Worm (Caenorhabditis elegans): ENCODE results near the gene dct-5.

The dct-5 gene

DNA sequence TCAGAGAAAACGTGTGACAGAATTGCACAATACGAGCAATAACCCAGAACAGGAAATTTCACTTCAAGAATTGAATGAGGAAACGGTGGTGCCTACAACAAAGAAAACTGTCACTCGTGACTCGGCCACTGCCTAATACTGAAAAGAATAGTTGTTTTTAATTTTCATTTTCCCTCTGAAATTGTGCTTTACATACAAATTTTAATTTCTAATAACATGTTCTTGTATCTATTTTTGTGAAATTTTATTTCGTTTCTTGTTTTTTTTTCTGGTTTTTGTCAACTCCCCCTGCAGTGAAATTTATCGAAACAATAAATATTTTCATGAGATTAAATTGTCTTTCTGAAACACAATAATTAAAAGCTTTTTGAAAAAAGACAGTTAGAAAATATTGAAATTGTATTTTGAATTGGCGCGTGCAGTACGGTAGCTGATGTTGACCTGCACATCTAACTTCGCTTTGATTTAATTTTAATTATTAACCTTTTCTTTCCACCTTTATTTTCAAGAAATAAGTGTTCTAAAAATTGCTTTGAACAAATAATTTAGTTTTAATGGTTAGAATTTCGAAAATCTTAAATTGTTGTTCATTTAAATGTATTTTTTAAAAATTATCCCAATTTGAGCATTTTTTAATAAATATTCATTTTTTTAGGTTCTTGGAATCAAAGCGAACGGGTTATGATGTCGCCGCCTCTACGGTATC lies 19.1 kb upstream of the dct-5 start, which contains the start of gene daz-1:
Gene daz-1, plus strand, starts transcription at position 656 of the 706 bp plus-strand sequence.
- no peak for TF ChIP-seq sptf-1 (tag; optimal IDR thresholded peaks at IDR 0.05)
- TF ChIP-seq tbx-2 (tag; optimal IDR thresholded peaks at IDR 0.05), result no peak
- no peak for TF ChIP-seq elt-3 (tag; optimal IDR thresholded peaks at IDR 0.05)
- TF ChIP-seq hlh-4 (tag; optimal IDR thresholded peaks at IDR 0.05), result no peak
- TF ChIP-seq lin-39 (tag; optimal IDR thresholded peaks at IDR 0.05), result no peak
- no peak for TF ChIP-seq lin-13 (GFP tag; optimal IDR thresholded peaks at IDR 0.05)
- TF ChIP-seq nhr-77 (tag; optimal IDR thresholded peaks at IDR 0.05), result no peak

- TF ChIP-seq elt-2 (tag; optimal IDR thresholded peaks at IDR 0.05), result no peak
- no peak for TF ChIP-seq C04F5.9 (tag; optimal IDR thresholded peaks at IDR 0.05)
- no peak for TF ChIP-seq unc-130 (tag; optimal IDR thresholded peaks at IDR 0.05)
- no peak for TF ChIP-seq ceh-82 (tag; optimal IDR thresholded peaks at IDR 0.05)
- TF ChIP-seq dsc-1 (tag; optimal IDR thresholded peaks at IDR 0.05), result peak; percentile 56
- no peak for TF ChIP-seq ztf-4 (tag; optimal IDR thresholded peaks at IDR 0.05)
These were observed 16.8 kb upstream of the dct-5 start, which contains the start of gene dhs-5 for ce11 chrII:5453547-5453946. TSS of gene dhs-5 (plus strand) at chrII:5453847.

DNA sequence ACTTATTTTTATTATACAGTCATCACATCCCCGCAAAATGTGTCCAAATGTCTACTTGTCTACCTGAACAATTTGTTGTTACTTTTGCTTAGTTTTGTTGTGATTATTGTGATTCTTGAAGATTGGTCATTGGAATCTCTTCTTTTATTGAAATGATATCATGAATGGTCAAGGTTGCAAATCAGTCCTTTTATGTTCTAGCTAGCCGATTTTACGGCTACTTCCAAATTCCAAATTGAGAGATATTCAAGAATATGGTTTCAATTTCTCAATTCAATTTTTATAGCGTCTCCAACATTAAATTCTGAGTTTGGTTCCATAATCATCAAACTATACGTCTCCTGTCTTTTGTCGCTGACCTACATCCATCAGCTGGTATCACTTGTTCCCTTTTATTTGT lies 14.5 kb upstream of the dct-5 start:
- TF ChIP-seq hlh-4 (tag; optimal IDR thresholded peaks at IDR 0.05) (no peak), nhr-85 (tag) (peak; percentile 66)

ce11 chrII:5449620-5450019 lies 12.9 kb upstream of the dct-5 start:
- TF ChIP-seq grh-1 (GFP tag; IDR thresholded peaks at IDR 0.05) (no peak), swsn-7 (tag; optimal IDR thresholded peaks at IDR 0.05) (no peak), Y116A8C.19 (tag; optimal IDR thresholded peaks at IDR 0.05; ENCODE audit: borderline replicate concordance) (no peak), elt-3 (tag; optimal IDR thresholded peaks at IDR 0.05) (peak in 1 of 6 experiments; percentile 12), nhr-71 (tag; optimal IDR thresholded peaks at IDR 0.05) (no peak), snpc-4 (tag; optimal IDR thresholded peaks at IDR 0.05) (no peak), sptf-1 (tag; optimal IDR thresholded peaks at IDR 0.05) (no peak), nhr-12 (tag; optimal IDR thresholded peaks at IDR 0.05) (no peak), ets-5 (GFP tag; IDR thresholded peaks at IDR 0.05) (no peak), lsy-2 (tag; optimal IDR thresholded peaks at IDR 0.05) (no peak), nhr-77 (tag; optimal IDR thresholded peaks at IDR 0.05) (no peak), fos-1 (tag; optimal IDR thresholded peaks at IDR 0.05) (no peak), rnt-1 (tag; optimal IDR thresholded peaks at IDR 0.05) (no peak), isw-1 (GFP tag; IDR thresholded peaks at IDR 0.05) (no peak), fkh-10 (GFP tag; optimal IDR thresholded peaks at IDR 0.05) (no peak), blmp-1 (tag; optimal IDR thresholded peaks at IDR 0.05) (peak; percentile 74), nhr-20 (tag; optimal IDR thresholded peaks at IDR 0.05) (peak; percentile 0), mdl-1 (tag; optimal IDR thresholded peaks at IDR 0.05) (no peak), nhr-85 (tag) (peak; percentile 67)

DNA sequence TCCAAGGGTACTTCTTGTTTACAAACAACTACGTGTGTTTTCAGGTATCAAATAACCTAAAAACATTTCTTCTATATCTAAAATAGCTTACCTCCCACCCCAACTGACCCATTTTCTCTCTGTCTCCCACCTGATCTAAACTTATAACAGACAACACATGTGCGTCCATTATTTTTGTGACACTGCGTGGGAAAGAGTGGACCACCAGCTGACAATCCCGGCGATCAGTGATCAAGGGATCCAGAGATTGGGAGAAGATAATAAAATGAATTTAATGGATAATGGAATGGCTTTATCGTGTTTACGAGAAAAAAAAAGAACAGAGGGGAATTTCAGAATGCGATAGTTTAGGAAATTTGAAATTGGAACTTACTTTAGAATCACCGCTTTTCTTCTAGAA lies 12.5 kb upstream of the dct-5 start:
- TF ChIP-seq dsc-1 (tag; optimal IDR thresholded peaks at IDR 0.05) (peak; percentile 32), skn-1 (tag; optimal IDR thresholded peaks at IDR 0.05) (no peak), rnt-1 (tag; optimal IDR thresholded peaks at IDR 0.05) (peak; percentile 72), snu-23 (GFP tag; optimal IDR thresholded peaks at IDR 0.05) (no peak), nhr-19 (GFP tag; conservative IDR thresholded peaks at IDR 0.05) (peak; percentile 41), nhr-77 (tag; optimal IDR thresholded peaks at IDR 0.05) (no peak), efl-1 (optimal IDR thresholded peaks at IDR 0.05) (peak in 1 of 2 experiments; percentile 6), efl-1 (GFP tag; optimal IDR thresholded peaks at IDR 0.05 in 1 of 2) (no peak), unc-98 (GFP tag; IDR thresholded peaks at IDR 0.05) (no peak), lin-14 (GFP tag; optimal IDR thresholded peaks at IDR 0.05) (peak; percentile 59)

All from whole organism, L1 larva.